Fruit fly (Drosophila melanogaster) whole organism, embryonic: ENCODE results near the gene mRpL48.
A peak's percentile ranks its signal among the peaks of the same experiment; 100 is the strongest.

Source experiments
- B-H2 ChIP-seq: fragments of 200-800 bp; sonication (Bioruptor generic); optimal IDR thresholded peaks from 2 replicates; lab custom pipeline; 2018; ENCODE audit warnings: missing biosample characterization, mild to moderate bottlenecking, missing genetic modification characterization
- CG10267 ChIP-seq: fragments of 200-800 bp; sonication (Bioruptor generic); optimal IDR thresholded peaks from 2 replicates; lab custom pipeline; 2018; ENCODE audit warnings: missing biosample characterization, mild to moderate bottlenecking, missing genetic modification characterization, moderate library complexity
- CG11247 ChIP-seq: fragments of 200-800 bp; sonication (Bioruptor generic); IDR thresholded peaks from 2 replicates; pipeline ENCODE4 v1.3.6; 2022; ENCODE audit warnings: missing biosample characterization, missing genetic modification characterization
- CG11456 ChIP-seq: fragments of 200-800 bp; sonication (Bioruptor generic); IDR thresholded peaks from 3 replicates; pipeline ENCODE4 v1.3.6; 2022; ENCODE audit warnings: missing biosample characterization, missing genetic modification characterization
- CG11504 ChIP-seq: fragments of 200-800 bp; sonication (Bioruptor generic); optimal IDR thresholded peaks from 3 replicates; lab custom pipeline; 2019; ENCODE audit warnings: missing biosample characterization, mild to moderate bottlenecking, missing genetic modification characterization, moderate library complexity
- CG12744 ChIP-seq: fragments of 200-800 bp; sonication (Bioruptor generic); optimal IDR thresholded peaks from 2 replicates; lab custom pipeline; 2016; ENCODE audit warnings: missing biosample characterization, missing genetic modification characterization
- CG12769 ChIP-seq: fragments of 200-800 bp; sonication (Bioruptor generic); optimal IDR thresholded peaks from 2 replicates; lab custom pipeline; 2019; ENCODE audit warnings: missing biosample characterization, mild to moderate bottlenecking, missing genetic modification characterization, moderate library complexity
- CG16815 ChIP-seq: fragments of 200-800 bp; sonication (Bioruptor generic); optimal IDR thresholded peaks from 3 replicates; lab custom pipeline; 2017; ENCODE audit warnings: missing biosample characterization, mild to moderate bottlenecking, missing genetic modification characterization
- CG17359 ChIP-seq: fragments of 200-800 bp; sonication (Bioruptor generic); optimal IDR thresholded peaks from 3 replicates; lab custom pipeline; 2018; ENCODE audit warnings: missing biosample characterization, mild to moderate bottlenecking, missing genetic modification characterization, moderate library complexity
- CG17361 ChIP-seq: fragments of 200-800 bp; sonication (Bioruptor generic); IDR thresholded peaks from 3 replicates; pipeline ENCODE4 v1.3.6; 2022; ENCODE audit warnings: missing biosample characterization, missing genetic modification characterization
- CG1792 ChIP-seq: fragments of 200-800 bp; sonication (Bioruptor generic); optimal IDR thresholded peaks from 2 replicates; lab custom pipeline; 2016; ENCODE audit warnings: missing biosample characterization, missing genetic modification characterization
- CG2889 ChIP-seq: fragments of 200-800 bp; sonication (Bioruptor generic); IDR thresholded peaks from 3 replicates; pipeline ENCODE4 v1.3.6; 2022; ENCODE audit warnings: missing biosample characterization, missing genetic modification characterization
- CG33213 ChIP-seq: fragments of 200-800 bp; sonication (Bioruptor generic); optimal IDR thresholded peaks from 3 replicates; lab custom pipeline; 2016; ENCODE audit warnings: missing biosample characterization, missing genetic modification characterization
- CG34422 ChIP-seq: fragments of 200-800 bp; sonication (Bioruptor generic); IDR thresholded peaks from 3 replicates; pipeline ENCODE4 v1.3.6; 2022; ENCODE audit warnings: missing biosample characterization, missing genetic modification characterization
- CG4424 ChIP-seq: fragments of 200-800 bp; sonication (Bioruptor generic); optimal IDR thresholded peaks from 3 replicates; lab custom pipeline; 2016; ENCODE audit warnings: missing biosample characterization, missing genetic modification characterization
- CG4820 ChIP-seq: fragments of 200-800 bp; sonication (Bioruptor generic); optimal IDR thresholded peaks from 3 replicates; lab custom pipeline; 2016; ENCODE audit warnings: missing biosample characterization, missing genetic modification characterization
- CG8359 ChIP-seq: fragments of 200-800 bp; sonication (Bioruptor generic); optimal IDR thresholded peaks from 2 replicates; lab custom pipeline; 2017; ENCODE audit warnings: missing biosample characterization, mild to moderate bottlenecking, missing genetic modification characterization, borderline replicate concordance
- CG8944 ChIP-seq: fragments of 200-800 bp; sonication (Bioruptor generic); optimal IDR thresholded peaks from 3 replicates; lab custom pipeline; 2016; ENCODE audit warnings: missing biosample characterization, missing genetic modification characterization
- CG9437 ChIP-seq: fragments of 200-800 bp; sonication (Bioruptor generic); optimal IDR thresholded peaks from 2 replicates; lab custom pipeline; 2018; ENCODE audit warnings: missing biosample characterization, mild to moderate bottlenecking, missing genetic modification characterization
- Chrac-16 ChIP-seq: fragments of 200-800 bp; sonication (Bioruptor generic); optimal IDR thresholded peaks from 3 replicates; lab custom pipeline; 2016; ENCODE audit warnings: missing biosample characterization, missing genetic modification characterization
- Dbx ChIP-seq: fragments of 200-800 bp; sonication (Bioruptor generic); IDR thresholded peaks from 3 replicates; pipeline ENCODE4 v1.3.6; 2022; ENCODE audit warnings: missing biosample characterization, missing genetic modification characterization
- ERR ChIP-seq: fragments of 200-800 bp; sonication (Bioruptor generic); optimal IDR thresholded peaks from 2 replicates; lab custom pipeline; 2016; ENCODE audit warnings: missing biosample characterization, missing genetic modification characterization
- HLH4C ChIP-seq: fragments of 200-800 bp; sonication (Bioruptor generic); IDR thresholded peaks from 3 replicates; pipeline ENCODE4 v1.3.6; 2022; ENCODE audit warnings: missing biosample characterization, missing genetic modification characterization; ENCODE audit not compliant: partially characterized antibody
- HLH54F ChIP-seq: fragments of 200-800 bp; sonication (Bioruptor generic); optimal IDR thresholded peaks from 3 replicates; lab custom pipeline; 2016; ENCODE audit warnings: missing biosample characterization, missing genetic modification characterization
- Jarid2 ChIP-seq: fragments of 200-800 bp; sonication (Bioruptor generic); optimal IDR thresholded peaks from 3 replicates; lab custom pipeline; 2017; ENCODE audit warnings: mild to moderate bottlenecking, missing biosample characterization, missing genetic modification reagents, missing genetic modification characterization
- MESR4 ChIP-seq: fragments of 200-800 bp; sonication (Bioruptor generic); optimal IDR thresholded peaks from 2 replicates; lab custom pipeline; 2018; ENCODE audit warnings: missing biosample characterization, mild to moderate bottlenecking, missing genetic modification characterization, moderate library complexity
- Myb ChIP-seq: fragments of 200-800 bp; sonication (Bioruptor generic); optimal IDR thresholded peaks from 2 replicates; lab custom pipeline; 2016; ENCODE audit warnings: missing biosample characterization, missing genetic modification characterization
- Scr ChIP-seq: fragments of 200-800 bp; sonication (Bioruptor generic); IDR thresholded peaks from 2 replicates; pipeline ENCODE4 v1.3.6; 2022; ENCODE audit warnings: missing biosample characterization, missing genetic modification characterization; ENCODE audit not compliant: partially characterized antibody
- Side ChIP-seq: fragments of 200-800 bp; sonication (Bioruptor generic); optimal IDR thresholded peaks from 2 replicates; lab custom pipeline; 2016; ENCODE audit warnings: missing biosample characterization, missing genetic modification characterization
- Sry-β ChIP-seq: fragments of 200-800 bp; sonication (Bioruptor generic); optimal IDR thresholded peaks from 2 replicates; lab custom pipeline; 2018; ENCODE audit warnings: missing biosample characterization, mild to moderate bottlenecking, missing genetic modification characterization, moderate library complexity
- chinmo ChIP-seq: fragments of 200-800 bp; sonication (Bioruptor generic); IDR thresholded peaks from 4 replicates; pipeline ENCODE4 v1.3.6; 2022; ENCODE audit warnings: missing biosample characterization, missing genetic modification characterization; ENCODE audit not compliant: partially characterized antibody
- chn ChIP-seq: fragments of 200-800 bp; sonication (Bioruptor generic); optimal IDR thresholded peaks from 2 replicates; lab custom pipeline; 2016; ENCODE audit warnings: missing biosample characterization, missing genetic modification characterization
- crc ChIP-seq: fragments of 200-800 bp; sonication (Bioruptor generic); optimal IDR thresholded peaks from 2 replicates; lab custom pipeline; 2016; ENCODE audit warnings: missing biosample characterization, missing genetic modification characterization
- crol ChIP-seq: fragments of 200-800 bp; sonication (Bioruptor generic); IDR thresholded peaks from 2 replicates; pipeline ENCODE4 v1.3.6; 2022; ENCODE audit warnings: missing biosample characterization, missing genetic modification characterization
- dimm ChIP-seq: fragments of 200-800 bp; sonication (Bioruptor generic); IDR thresholded peaks from 2 replicates; pipeline ENCODE4 v1.3.6; 2022; ENCODE audit warnings: missing biosample characterization, missing genetic modification characterization
- eve ChIP-seq, 2 experiments: fragments of >200 bp; optimal IDR thresholded peaks; 2 replicates each; lab custom pipeline; 2017; ENCODE audit warnings: missing biosample characterization in 2 of 2, missing genetic modification characterization in 2 of 2
- kah ChIP-seq: fragments of 200-800 bp; sonication (Bioruptor generic); optimal IDR thresholded peaks from 2 replicates; lab custom pipeline; 2018; ENCODE audit warnings: missing biosample characterization, mild to moderate bottlenecking, missing genetic modification characterization
- kay ChIP-seq: fragments of 200-800 bp; sonication (Bioruptor generic); optimal IDR thresholded peaks from 2 replicates; lab custom pipeline; 2016; ENCODE audit warnings: missing biosample characterization, missing genetic modification characterization
- klu ChIP-seq: fragments of 200-800 bp; sonication (Bioruptor generic); IDR thresholded peaks from 2 replicates; pipeline ENCODE4 v1.3.6; 2022; ENCODE audit warnings: missing biosample characterization, missing genetic modification characterization
- kni ChIP-seq: fragments of 200-800 bp; sonication (Bioruptor generic); optimal IDR thresholded peaks from 3 replicates; lab custom pipeline; 2017; ENCODE audit warnings: mild to moderate bottlenecking, missing biosample characterization, missing genetic modification reagents, missing genetic modification characterization
- lilli ChIP-seq: fragments of 200-800 bp; sonication (Bioruptor generic); optimal IDR thresholded peaks from 3 replicates; lab custom pipeline; 2016; ENCODE audit warnings: missing biosample characterization, missing genetic modification characterization
- lola ChIP-seq, 3 experiments: fragments of >200 bp in 2 of 3; fragments of 200-800 bp in 1 of 3; sonication (Bioruptor generic) in 1 of 3; optimal IDR thresholded peaks; 2 replicates each; lab custom pipeline; 2017 to 2019; ENCODE audit warnings: missing biosample characterization in 3 of 3, missing genetic modification characterization in 3 of 3, mild to moderate bottlenecking in 1 of 3, moderate library complexity in 1 of 3
- maf-S ChIP-seq: fragments of 200-800 bp; sonication (Bioruptor generic); optimal IDR thresholded peaks from 2 replicates; lab custom pipeline; 2016; ENCODE audit warnings: missing biosample characterization, missing genetic modification characterization
- nau ChIP-seq: fragments of 200-800 bp; sonication (Bioruptor generic); optimal IDR thresholded peaks from 3 replicates; lab custom pipeline; 2017; ENCODE audit warnings: missing biosample characterization, mild to moderate bottlenecking, missing genetic modification characterization, missing genetic modification reagents
- org-1 ChIP-seq: fragments of 200-800 bp; sonication (Bioruptor generic); optimal IDR thresholded peaks from 2 replicates; lab custom pipeline; 2017; ENCODE audit warnings: missing biosample characterization, missing genetic modification characterization
- psq ChIP-seq: fragments of 200-800 bp; sonication (Bioruptor generic); optimal IDR thresholded peaks from 2 replicates; lab custom pipeline; 2017; ENCODE audit warnings: missing biosample characterization, missing genetic modification characterization
- ranshi ChIP-seq: fragments of 200-800 bp; sonication (Bioruptor generic); IDR thresholded peaks from 2 replicates; pipeline ENCODE4 v1.3.6; 2022; ENCODE audit warnings: missing biosample characterization, missing genetic modification characterization
- sqz ChIP-seq: fragments of 200-800 bp; sonication (Bioruptor generic); optimal IDR thresholded peaks from 3 replicates; lab custom pipeline; 2018; ENCODE audit warnings: missing biosample characterization, mild to moderate bottlenecking, missing genetic modification characterization
- tin ChIP-seq: fragments of 200-800 bp; sonication (Bioruptor generic); optimal IDR thresholded peaks from 3 replicates; lab custom pipeline; 2016; ENCODE audit warnings: missing biosample characterization, missing genetic modification characterization
- vnd ChIP-seq: fragments of 200-800 bp; sonication (Bioruptor generic); IDR thresholded peaks from 3 replicates; pipeline ENCODE4 v1.3.6; 2022; ENCODE audit warnings: missing biosample characterization, missing genetic modification characterization; ENCODE audit not compliant: partially characterized antibody

The mRpL48 gene

dm6 chr2L:1723937-1724591 lies 13.8 kb downstream of the mRpL48 start, which contains the start of gene Rim2 (continued):
- TF ChIP-seq lola (GFP tag; optimal IDR thresholded peaks at IDR 0.05; lab: Kevin White, UChicago), result no peak
- no peak for TF ChIP-seq eve (GFP tag; optimal IDR thresholded peaks at IDR 0.05; lab: Kevin White, UChicago)
- no peak for TF ChIP-seq HLH4C (GFP tag; lab: Robert Waterston, UW)
- peak; percentile 73 for TF ChIP-seq sqz (GFP tag; lab: Kevin White, UChicago)
- TF ChIP-seq kni (GFP tag; lab: Kevin White, UChicago), result no peak
- no peak for TF ChIP-seq dimm (GFP tag; lab: Robert Waterston, UW)
- no peak for TF ChIP-seq CG11247 (GFP tag; lab: Robert Waterston, UW)
- no peak for TF ChIP-seq klu (GFP tag; lab: Robert Waterston, UW)
- no peak for TF ChIP-seq CG8359 (GFP tag; lab: Kevin White, UChicago)
- TF ChIP-seq kah (GFP tag; lab: Kevin White, UChicago), result no peak
- no peak for TF ChIP-seq CG17361
- TF ChIP-seq CG4424 (GFP tag; lab: Kevin White, UChicago), result no peak
- TF ChIP-seq ERR (GFP tag; lab: Kevin White, UChicago), result peak; percentile 61
- TF ChIP-seq MESR4 (GFP tag; lab: Kevin White, UChicago), result peak; percentile 78
- TF ChIP-seq ranshi, result no peak
- no peak for TF ChIP-seq vnd (GFP tag; lab: Robert Waterston, UW)
- no peak for TF ChIP-seq Side (GFP tag; lab: Kevin White, UChicago)
- TF ChIP-seq tin (GFP tag; lab: Kevin White, UChicago), result no peak
- peak; percentile 34 for TF ChIP-seq CG10267
- no peak for TF ChIP-seq CG11456 (GFP tag; lab: Robert Waterston, UW)
- peak; percentile 49; the same call in 1 of the 2 replicates for TF ChIP-seq crol (GFP tag; lab: Robert Waterston, UW)
- TF ChIP-seq CG9437 (GFP tag; lab: Kevin White, UChicago), result no peak
- no peak for TF ChIP-seq Sry-β (GFP tag; lab: Kevin White, UChicago)
- TF ChIP-seq crc, result no peak
- no peak for TF ChIP-seq maf-S (GFP tag; lab: Kevin White, UChicago)
- TF ChIP-seq CG11504 (tag; lab: Kevin White, UChicago), result peak; percentile 41
- peak; percentile 18 for TF ChIP-seq CG1792 (GFP tag; lab: Kevin White, UChicago)
- no peak for TF ChIP-seq Chrac-16
- TF ChIP-seq Myb (GFP tag; lab: Kevin White, UChicago), result peak; percentile 81
- TF ChIP-seq Dbx (GFP tag; lab: Robert Waterston, UW), result 0 out of 3 replicates have a peak, but pooled peaks have one; percentile 27
- peak; percentile 22 for TF ChIP-seq CG12769 (tag; lab: Kevin White, UChicago)
- peak; percentile 15 for TF ChIP-seq chn (GFP tag; lab: Kevin White, UChicago)
- no peak for TF ChIP-seq org-1 (GFP tag; lab: Kevin White, UChicago)
- TF ChIP-seq kay (GFP tag; lab: Kevin White, UChicago), result no peak
- TF ChIP-seq CG16815, result no peak
- no peak for TF ChIP-seq psq (GFP tag; lab: Kevin White, UChicago)
- TF ChIP-seq CG2889 (GFP tag; lab: Robert Waterston, UW), result no peak
- no peak for TF ChIP-seq nau
- TF ChIP-seq CG12744, result no peak
- TF ChIP-seq CG4820 (GFP tag; lab: Kevin White, UChicago), result no peak
- no peak for TF ChIP-seq HLH54F (GFP tag; lab: Kevin White, UChicago)
- TF ChIP-seq chinmo (GFP tag; lab: Robert Waterston, UW), result peak; percentile 31; the same call in 1 of the 4 replicates
- peak; percentile 3 for TF ChIP-seq Jarid2 (GFP tag; lab: Kevin White, UChicago)
- 0 out of 3 replicates have a peak, but pooled peaks have one; percentile 6 for TF ChIP-seq CG34422
- TF ChIP-seq B-H2 (GFP tag; lab: Kevin White, UChicago), result peak; percentile 15
- peak; percentile 36; the same call in 1 of the 2 replicates for TF ChIP-seq Scr (GFP tag; lab: Robert Waterston, UW)
- TF ChIP-seq CG17359 (tag; lab: Kevin White, UChicago), result no peak
- peak; percentile 80 for TF ChIP-seq CG33213
- TF ChIP-seq CG8944 (GFP tag; lab: Kevin White, UChicago), result no peak
- TF ChIP-seq lilli (GFP tag; lab: Kevin White, UChicago), result peak; percentile 12
